Worm (Caenorhabditis elegans): ENCODE results near the gene H04D03.7.
"Not testable (repeated sequence)": the region's sequence is repeated elsewhere in the genome, so short reads cannot be mapped to it uniquely, and the experiment has no call there.

H04D03.7 gene

DNA sequence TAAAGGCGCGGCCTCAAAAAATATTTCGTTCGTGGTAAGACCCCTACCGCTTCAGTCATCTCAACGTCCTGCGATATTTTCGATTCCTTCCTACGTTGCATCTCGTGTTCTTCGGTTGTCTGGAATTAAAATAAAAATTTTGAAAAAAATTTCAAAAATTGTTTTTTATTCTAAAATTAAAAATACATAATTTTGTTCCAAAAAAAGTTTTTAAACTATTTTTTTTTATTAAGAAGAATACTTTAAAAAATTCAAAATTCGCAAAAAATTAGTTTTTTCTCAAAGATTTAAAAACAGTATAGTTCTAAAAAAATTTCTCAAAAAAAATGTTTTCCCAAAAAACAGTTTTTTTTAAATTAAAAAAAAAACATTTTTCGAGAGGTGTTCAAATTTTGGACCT is 7.8 kb downstream of the H04D03.7 start, which contains the start of gene H04D03.6:
TSS of gene H04D03.6 (minus strand) at position 101 of the 400 bp plus-strand sequence.
- not testable (repeated sequence) for TF ChIP-seq elt-3, nhr-76, nhr-12 (tag; optimal IDR thresholded peaks at IDR 0.05)

- TF ChIP-seq lsy-2 (tag; optimal IDR thresholded peaks at IDR 0.05), result peak; percentile 30
- peak; percentile 99 for TF ChIP-seq ces-1 (GFP tag; optimal IDR thresholded peaks at IDR 0.05)
- peak; percentile 42 for TF ChIP-seq sptf-1 (tag; optimal IDR thresholded peaks at IDR 0.05)
- peak; percentile 17 for TF ChIP-seq mep-1 (tag; optimal IDR thresholded peaks at IDR 0.05)
Measured at ce11 chrIII:10435938-10436842, 10.4 kb downstream of the H04D03.7 start, which contains the start of the genes smrd-1 and enu-3.1. Gene smrd-1 (minus strand): TSS chrIII:10435988. Gene enu-3.1 (plus strand): TSS chrIII:10436276.

DNA sequence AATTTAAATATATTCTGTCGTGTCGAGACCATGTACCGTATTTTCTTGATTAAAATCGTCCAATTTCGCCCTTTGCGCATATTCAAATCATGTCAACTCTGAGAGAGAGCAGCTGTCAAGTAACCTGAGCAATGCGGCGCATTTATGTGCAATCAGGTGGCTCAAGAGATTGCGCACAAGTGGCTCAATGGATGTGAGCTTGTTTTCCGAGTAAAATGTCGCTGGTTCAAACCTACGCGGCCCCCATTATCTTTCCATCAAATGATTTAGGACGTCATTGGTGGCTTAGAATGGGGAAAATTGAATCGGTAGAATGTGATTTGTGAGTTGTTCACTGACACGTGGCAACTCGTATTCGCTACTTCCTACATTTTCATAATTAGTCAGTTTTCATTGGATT is 14.5 kb downstream of the H04D03.7 start:
- peak; percentile 21 for TF ChIP-seq bed-3 (GFP tag; optimal IDR thresholded peaks at IDR 0.05)
- peak; percentile 75 for TF ChIP-seq M03D4.4 (tag; optimal IDR thresholded peaks at IDR 0.05)
- TF ChIP-seq nhr-12 (tag; optimal IDR thresholded peaks at IDR 0.05), result no peak
- TF ChIP-seq ces-1 (GFP tag; optimal IDR thresholded peaks at IDR 0.05), result peak; percentile 21
- TF ChIP-seq lin-13 (tag; optimal IDR thresholded peaks at IDR 0.05), result peak; percentile 50
- TF ChIP-seq lsy-2 (tag; optimal IDR thresholded peaks at IDR 0.05), result peak; percentile 8
- peak; percentile 17 for TF ChIP-seq flh-1 (GFP tag; optimal IDR thresholded peaks at IDR 0.05)
- TF ChIP-seq hlh-1 (tag; optimal IDR thresholded peaks at IDR 0.05), result peak; percentile 92
- TF ChIP-seq pha-4 (tag; optimal IDR thresholded peaks at IDR 0.05), result peak; percentile 4
- peak; percentile 72 for TF ChIP-seq drap-1 (GFP tag; optimal IDR thresholded peaks at IDR 0.05)
- TF ChIP-seq nhr-28 (tag; optimal IDR thresholded peaks at IDR 0.05), result peak; percentile 14
- TF ChIP-seq sptf-1 (tag; optimal IDR thresholded peaks at IDR 0.05), result peak; percentile 72
- peak; percentile 53 for TF ChIP-seq lin-32 (GFP tag; optimal IDR thresholded peaks at IDR 0.05)
- peak; percentile 69 for TF ChIP-seq mls-2 (tag; optimal IDR thresholded peaks at IDR 0.05)
- TF ChIP-seq snpc-4 (tag; optimal IDR thresholded peaks at IDR 0.05), result no peak
- TF ChIP-seq nhr-237 (tag; optimal IDR thresholded peaks at IDR 0.05), result no peak
- peak; percentile 84 for TF ChIP-seq ceh-83 (GFP tag; optimal IDR thresholded peaks at IDR 0.05)
- TF ChIP-seq ham-2 (GFP tag; optimal IDR thresholded peaks at IDR 0.05), result peak; percentile 2
- peak; percentile 54 for TF ChIP-seq mab-5 (tag; optimal IDR thresholded peaks at IDR 0.05)
- TF ChIP-seq zip-8 (tag; optimal IDR thresholded peaks at IDR 0.05), result no peak
- TF ChIP-seq sem-2 (GFP tag; optimal IDR thresholded peaks at IDR 0.05), result peak; percentile 34
- TF ChIP-seq nhr-76 (tag; optimal IDR thresholded peaks at IDR 0.05), result no peak
- peak; percentile 73 for TF ChIP-seq unc-62 (GFP tag; optimal IDR thresholded peaks at IDR 0.05)
- TF ChIP-seq nhr-2 (tag; optimal IDR thresholded peaks at IDR 0.05), result no peak
- peak; percentile 86 for TF ChIP-seq unc-120 (tag; optimal IDR thresholded peaks at IDR 0.05; ENCODE audit: poor library complexity, severe bottlenecking)
- TF ChIP-seq ceh-43 (GFP tag; optimal IDR thresholded peaks at IDR 0.05), result peak; percentile 46
- peak; percentile 79 for TF ChIP-seq cnd-1 (tag; optimal IDR thresholded peaks at IDR 0.05)
- TF ChIP-seq elt-1 (tag; optimal IDR thresholded peaks at IDR 0.05; ENCODE audit: borderline replicate concordance, insufficient read depth), result no peak

ce11 chrIII:10427882-10428281 is 18.7 kb downstream of the H04D03.7 start, which contains the start of gene prp-3:
Gene prp-3 (minus strand): TSS chrIII:10427982.
- no peak for TF ChIP-seq lsy-2 (tag; optimal IDR thresholded peaks at IDR 0.05)
- no peak for TF ChIP-seq elt-3 (tag; optimal IDR thresholded peaks at IDR 0.05)
- no peak for TF ChIP-seq elt-1 (tag; optimal IDR thresholded peaks at IDR 0.05; ENCODE audit: borderline replicate concordance, insufficient read depth)
- TF ChIP-seq pha-4 (tag; optimal IDR thresholded peaks at IDR 0.05), result no peak
- no peak for TF ChIP-seq unc-62 (GFP tag; optimal IDR thresholded peaks at IDR 0.05)
- TF ChIP-seq zip-8 (tag; optimal IDR thresholded peaks at IDR 0.05), result no peak
- TF ChIP-seq tbx-8 (GFP tag; optimal IDR thresholded peaks at IDR 0.05), result no peak
- TF ChIP-seq mab-5 (tag; optimal IDR thresholded peaks at IDR 0.05), result no peak
- TF ChIP-seq snpc-4 (tag; optimal IDR thresholded peaks at IDR 0.05), result no peak
- TF ChIP-seq lin-13 (tag; optimal IDR thresholded peaks at IDR 0.05), result no peak
- no peak for TF ChIP-seq hlh-1 (tag; optimal IDR thresholded peaks at IDR 0.05)
- TF ChIP-seq flh-1 (GFP tag; optimal IDR thresholded peaks at IDR 0.05), result no peak
- TF ChIP-seq sem-2 (GFP tag; optimal IDR thresholded peaks at IDR 0.05), result no peak

Measured in whole organism, mixed stage, embryonic.